Worm (Caenorhabditis elegans) whole organism, L3 larva: ENCODE data around the gene F54F2.6.

ENCODE experiments used
- pha-4 ChIP-seq: fragments of 150-350 bp; optimal IDR thresholded peaks from 2 replicates; lab custom pipeline; 2014; ENCODE audit warnings: missing biosample characterization, missing genetic modification reagents, missing genetic modification characterization
- snpc-4 ChIP-seq: fragments of 150-350 bp; optimal IDR thresholded peaks from 2 replicates; lab custom pipeline; 2014; ENCODE audit warnings: missing biosample characterization, missing genetic modification characterization

- TF ChIP-seq pha-4 (no peak), snpc-4 (tag; lab: Kevin White, UChicago) (no peak)
Observed at ce11 chrIII:8838075-8838474, 37.6 kb upstream of the F54F2.6 start, which contains the start of gene F44E2.4.
